2 fruit fly cellular contexts compared by ENCODE assay signal in the genomic region with DNA sequence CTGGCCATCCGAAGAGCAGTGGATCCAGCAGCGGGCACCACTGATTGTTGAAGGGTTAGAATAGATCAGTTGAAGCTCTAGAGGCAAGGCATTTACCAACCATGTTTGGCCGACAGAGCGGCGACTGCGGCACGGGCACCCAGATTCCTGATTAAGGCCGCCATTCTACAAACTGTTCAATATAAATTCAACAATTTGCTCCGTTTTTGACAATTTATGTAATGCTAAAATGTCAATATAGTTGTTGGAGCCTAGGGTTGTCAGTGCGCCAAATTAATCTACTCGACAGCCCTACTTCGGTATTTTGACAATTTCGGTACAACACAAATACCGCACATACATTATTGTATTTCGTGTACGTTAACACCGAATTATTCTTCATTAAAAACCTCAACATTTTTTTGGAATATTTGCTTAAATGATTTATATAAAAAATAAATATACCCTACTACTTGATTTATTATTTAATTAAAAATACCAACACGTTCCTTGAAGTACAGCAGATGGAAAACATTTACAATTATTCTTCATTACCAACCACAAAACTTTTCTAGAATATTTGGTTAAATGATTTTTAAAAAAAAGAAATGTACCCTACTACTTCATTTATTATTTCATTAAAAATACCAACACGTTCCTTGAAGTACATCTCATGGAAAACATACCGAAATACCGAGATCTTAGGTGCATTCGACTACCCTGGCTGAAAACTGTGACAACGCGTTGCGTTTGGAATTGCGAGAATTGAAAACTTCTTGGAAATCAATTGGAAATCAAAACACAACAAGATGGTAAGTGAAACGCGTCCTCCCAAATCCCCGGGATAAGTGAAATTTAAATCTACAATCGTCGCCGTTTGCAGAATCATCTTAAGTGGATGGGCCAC.
TF ChIP-seq lines count a peak whose summit lies in the region.

Gene ND-30 (minus strand): TSS at position 270 of the 886 bp plus-strand sequence.
Gene CG15812 (plus strand): TSS at position 683 of the 886 bp plus-strand sequence.

TF ChIP-seq in whole organism, adult, 20 proteins besides CTCF, POLR2A, EP300 and RAD21 (continued from another document):
- TF ChIP-seq tj (GFP tag; optimal IDR thresholded peaks at IDR 0.05; lab: Kevin White, UChicago) (peak; percentile 15), CG33017 (tag; optimal IDR thresholded peaks at IDR 0.05; lab: Kevin White, UChicago) (no peak), bab1 (GFP tag; optimal IDR thresholded peaks at IDR 0.05; lab: Kevin White, UChicago) (no peak), CG11617 (GFP tag; optimal IDR thresholded peaks at IDR 0.05; lab: Kevin White, UChicago) (peak; percentile 53)

TF ChIP-seq in whole organism, embryonic, 481 proteins besides CTCF, POLR2A, EP300 and RAD21 (continued from another document):
- no peak for TF ChIP-seq B-H1 (GFP tag; IDR thresholded peaks at IDR 0.05; lab: Robert Waterston, UW)
- TF ChIP-seq phol (tag; optimal IDR thresholded peaks at IDR 0.05; lab: Kevin White, UChicago) = peak; percentile 34
- peak; percentile 11 for TF ChIP-seq lilli (GFP tag; optimal IDR thresholded peaks at IDR 0.05; lab: Kevin White, UChicago)
- peak; percentile 59 for TF ChIP-seq CG30403 (GFP tag; optimal IDR thresholded peaks at IDR 0.05; lab: Kevin White, UChicago)
- peak in 1 of 2 experiments; percentile 1 for TF ChIP-seq dpn (GFP tag; optimal IDR thresholded peaks at IDR 0.05; lab: Kevin White, UChicago)
- TF ChIP-seq CG30020 (tag; optimal IDR thresholded peaks at IDR 0.05; lab: Kevin White, UChicago) = peak; percentile 92
- TF ChIP-seq Hr3 (GFP tag; optimal IDR thresholded peaks at IDR 0.05; lab: Kevin White, UChicago) = peak; percentile 46
- TF ChIP-seq CG15514 (GFP tag; optimal IDR thresholded peaks at IDR 0.05; lab: Kevin White, UChicago) = peak; percentile 11
- peak; percentile 34 for TF ChIP-seq CG9437 (GFP tag; optimal IDR thresholded peaks at IDR 0.05; lab: Kevin White, UChicago)
- peak; percentile 69 for TF ChIP-seq MBD-R2 (GFP tag; IDR thresholded peaks at IDR 0.05; lab: Robert Waterston, UW)
- peak; percentile 30 for TF ChIP-seq sug (tag; optimal IDR thresholded peaks at IDR 0.05; lab: Kevin White, UChicago)
- TF ChIP-seq pzg (GFP tag; optimal IDR thresholded peaks at IDR 0.05; lab: Kevin White, UChicago) = peak; percentile 35
- peak; percentile 4 for TF ChIP-seq CG9727 (GFP tag; optimal IDR thresholded peaks at IDR 0.05; lab: Kevin White, UChicago)
- TF ChIP-seq prd (optimal IDR thresholded peaks at IDR 0.05; lab: Kevin White, UChicago) = no peak
- TF ChIP-seq prd (GFP tag; IDR thresholded peaks at IDR 0.05; lab: Robert Waterston, UW) = 0 out of 3 replicates have a peak, but pooled peaks have one; percentile 12
- TF ChIP-seq CG17829 (tag; optimal IDR thresholded peaks at IDR 0.05; lab: Kevin White, UChicago) = peak; percentile 46
- no peak for TF ChIP-seq ci (GFP tag; IDR thresholded peaks at IDR 0.05; lab: Robert Waterston, UW)
- peak; percentile 92 for TF ChIP-seq MESR4 (GFP tag; optimal IDR thresholded peaks at IDR 0.05; lab: Kevin White, UChicago)
- peak; percentile 45 for TF ChIP-seq CG1602 (GFP tag; optimal IDR thresholded peaks at IDR 0.05; lab: Kevin White, UChicago)
- no peak for TF ChIP-seq chn (GFP tag; optimal IDR thresholded peaks at IDR 0.05; lab: Kevin White, UChicago)
- peak; percentile 41 for TF ChIP-seq YL-1 (GFP tag; optimal IDR thresholded peaks at IDR 0.05; lab: Kevin White, UChicago)
- peak; percentile 73 for TF ChIP-seq row (GFP tag; IDR thresholded peaks at IDR 0.05; lab: Robert Waterston, UW)
- peak; percentile 46 for TF ChIP-seq stwl (tag; optimal IDR thresholded peaks at IDR 0.05; lab: Kevin White, UChicago)
- 0 out of 2 replicates have a peak, but pooled peaks have one; percentile 5 for TF ChIP-seq CG3847 (GFP tag; IDR thresholded peaks at IDR 0.05; lab: Robert Waterston, UW)
- no peak for TF ChIP-seq Lpt (GFP tag; optimal IDR thresholded peaks at IDR 0.05; lab: Kevin White, UChicago)
- peak in 1 of 2 experiments; percentile 97 for TF ChIP-seq Pdp1 (GFP tag; optimal IDR thresholded peaks at IDR 0.05; lab: Kevin White, UChicago)
- TF ChIP-seq so (GFP tag; IDR thresholded peaks at IDR 0.05; lab: Robert Waterston, UW) = no peak
- TF ChIP-seq ato (GFP tag; IDR thresholded peaks at IDR 0.05; lab: Robert Waterston, UW; ENCODE audit: partially characterized antibody) = 0 out of 2 replicates have a peak, but pooled peaks have one; percentile 30
- peak; percentile 14 for TF ChIP-seq CG15696 (tag; optimal IDR thresholded peaks at IDR 0.05; lab: Kevin White, UChicago)
- peak; percentile 94 for TF ChIP-seq pfk (GFP tag; optimal IDR thresholded peaks at IDR 0.05; lab: Kevin White, UChicago)
- TF ChIP-seq tap (tag; optimal IDR thresholded peaks at IDR 0.05; lab: Kevin White, UChicago) = no peak
- peak; percentile 51 for TF ChIP-seq CG14710 (tag; optimal IDR thresholded peaks at IDR 0.05; lab: Kevin White, UChicago)
- no peak for TF ChIP-seq CkIIα-i1 (GFP tag; IDR thresholded peaks at IDR 0.05; lab: Robert Waterston, UW)
- peak; percentile 38 for TF ChIP-seq CG13424 (tag; optimal IDR thresholded peaks at IDR 0.05; lab: Kevin White, UChicago)
- TF ChIP-seq sens (GFP tag; lab: Kevin White, UChicago) = peak; percentile 87
- 0 out of 2 replicates have a peak, but pooled peaks have one; percentile 5 for TF ChIP-seq CG6689 (GFP tag; IDR thresholded peaks at IDR 0.05; lab: Robert Waterston, UW)
- TF ChIP-seq nmo (GFP tag; optimal IDR thresholded peaks at IDR 0.05; lab: Kevin White, UChicago) = peak; percentile 48
- TF ChIP-seq CG12391 (tag; optimal IDR thresholded peaks at IDR 0.05; lab: Kevin White, UChicago) = peak; percentile 58
- TF ChIP-seq chinmo (GFP tag; IDR thresholded peaks at IDR 0.05; lab: Robert Waterston, UW; ENCODE audit: partially characterized antibody) = 0 out of 4 replicates have a peak, but pooled peaks have one; percentile 29
- 0 out of 4 replicates have a peak, but pooled peaks have one; percentile 14 for TF ChIP-seq Dll (GFP tag; IDR thresholded peaks at IDR 0.05; lab: Robert Waterston, UW; ENCODE audit: partially characterized antibody)
- TF ChIP-seq CG2712 (tag; optimal IDR thresholded peaks at IDR 0.05; lab: Kevin White, UChicago) = peak; percentile 38
- TF ChIP-seq lola (GFP tag; optimal IDR thresholded peaks at IDR 0.05; lab: Kevin White, UChicago) = peak in 1 of 3 experiments; percentile 51
- peak; percentile 7 for TF ChIP-seq CG2120 (GFP tag; optimal IDR thresholded peaks at IDR 0.05; lab: Kevin White, UChicago)
- 0 out of 2 replicates have a peak, but pooled peaks have one; percentile 13 for TF ChIP-seq E2f2 (GFP tag; IDR thresholded peaks at IDR 0.05; lab: Robert Waterston, UW)
- TF ChIP-seq zfh2 (GFP tag; optimal IDR thresholded peaks at IDR 0.05; lab: Kevin White, UChicago) = no peak
- TF ChIP-seq CG2116 (GFP tag; optimal IDR thresholded peaks at IDR 0.05; lab: Kevin White, UChicago) = peak; percentile 39
- no peak for TF ChIP-seq Atf-2 (GFP tag; optimal IDR thresholded peaks at IDR 0.05; lab: Kevin White, UChicago)
- TF ChIP-seq CG11723 (GFP tag; optimal IDR thresholded peaks at IDR 0.05; lab: Kevin White, UChicago) = no peak
- TF ChIP-seq Rfx (GFP tag; IDR thresholded peaks at IDR 0.05; lab: Robert Waterston, UW) = peak; percentile 22; the same call in 1 of the 2 replicates
- TF ChIP-seq CG8281 (tag; optimal IDR thresholded peaks at IDR 0.05; lab: Kevin White, UChicago) = peak; percentile 60
- peak; percentile 38 for TF ChIP-seq CG9797 (GFP tag; optimal IDR thresholded peaks at IDR 0.05; lab: Kevin White, UChicago)
- peak; percentile 95 for TF ChIP-seq Elba2 (GFP tag; optimal IDR thresholded peaks at IDR 0.05; lab: Kevin White, UChicago)
- no peak for TF ChIP-seq CG18011 (GFP tag; optimal IDR thresholded peaks at IDR 0.05; lab: Kevin White, UChicago)
- TF ChIP-seq CG1792 (GFP tag; optimal IDR thresholded peaks at IDR 0.05; lab: Kevin White, UChicago) = no peak
- TF ChIP-seq Ets65A (GFP tag; lab: Kevin White, UChicago) = peak; percentile 60
- peak; percentile 14 for TF ChIP-seq CG12104 (GFP tag; optimal IDR thresholded peaks at IDR 0.05; lab: Kevin White, UChicago)
- peak; percentile 7; the same call in 1 of the 2 replicates for TF ChIP-seq amos (GFP tag; IDR thresholded peaks at IDR 0.05; lab: Robert Waterston, UW; ENCODE audit: partially characterized antibody)
- TF ChIP-seq Chrac-16 (GFP tag; optimal IDR thresholded peaks at IDR 0.05; lab: Kevin White, UChicago) = peak; percentile 19
- peak; percentile 35 for TF ChIP-seq trem (tag; optimal IDR thresholded peaks at IDR 0.05; lab: Kevin White, UChicago)
- TF ChIP-seq Ssrp (tag; optimal IDR thresholded peaks at IDR 0.05; lab: Kevin White, UChicago) = peak; percentile 10
- TF ChIP-seq ind (GFP tag; optimal IDR thresholded peaks at IDR 0.05; lab: Kevin White, UChicago) = no peak
- TF ChIP-seq nerfin-1 (tag; optimal IDR thresholded peaks at IDR 0.05; lab: Kevin White, UChicago) = peak; percentile 3
- peak; percentile 51 for TF ChIP-seq CG8924 (tag; optimal IDR thresholded peaks at IDR 0.05; lab: Kevin White, UChicago)
- TF ChIP-seq CG4617 (GFP tag; optimal IDR thresholded peaks at IDR 0.05; lab: Kevin White, UChicago; ENCODE audit: borderline replicate concordance) = peak; percentile 47
- TF ChIP-seq CG13775 (GFP tag; optimal IDR thresholded peaks at IDR 0.05; lab: Kevin White, UChicago) = peak; percentile 6
